Fruit fly (Drosophila melanogaster) whole organism, wandering third instar larva: ENCODE results near the gene CG17996.

Experiments used
- Abd-B ChIP-seq: fragments of >200 bp; optimal IDR thresholded peaks from 2 replicates; lab custom pipeline; 2017; ENCODE audit warnings: missing biosample characterization, missing genetic modification characterization
- OdsH ChIP-seq: fragments of 200-800 bp; sonication (Bioruptor generic); optimal IDR thresholded peaks from 2 replicates; lab custom pipeline; 2016; ENCODE audit warnings: missing biosample characterization, mild to moderate bottlenecking, missing genetic modification characterization
- pan ChIP-seq: fragments of >200 bp; optimal IDR thresholded peaks from 2 replicates; lab custom pipeline; 2017
- sv ChIP-seq: fragments of 200-800 bp; sonication (Bioruptor generic); optimal IDR thresholded peaks from 3 replicates; lab custom pipeline; 2016; ENCODE audit warnings: missing biosample characterization, missing genetic modification characterization
- tai ChIP-seq: sonication (Bioruptor generic); optimal IDR thresholded peaks from 2 replicates; lab custom pipeline; 2016; ENCODE audit warnings: missing biosample characterization, missing genetic modification characterization

DNA sequence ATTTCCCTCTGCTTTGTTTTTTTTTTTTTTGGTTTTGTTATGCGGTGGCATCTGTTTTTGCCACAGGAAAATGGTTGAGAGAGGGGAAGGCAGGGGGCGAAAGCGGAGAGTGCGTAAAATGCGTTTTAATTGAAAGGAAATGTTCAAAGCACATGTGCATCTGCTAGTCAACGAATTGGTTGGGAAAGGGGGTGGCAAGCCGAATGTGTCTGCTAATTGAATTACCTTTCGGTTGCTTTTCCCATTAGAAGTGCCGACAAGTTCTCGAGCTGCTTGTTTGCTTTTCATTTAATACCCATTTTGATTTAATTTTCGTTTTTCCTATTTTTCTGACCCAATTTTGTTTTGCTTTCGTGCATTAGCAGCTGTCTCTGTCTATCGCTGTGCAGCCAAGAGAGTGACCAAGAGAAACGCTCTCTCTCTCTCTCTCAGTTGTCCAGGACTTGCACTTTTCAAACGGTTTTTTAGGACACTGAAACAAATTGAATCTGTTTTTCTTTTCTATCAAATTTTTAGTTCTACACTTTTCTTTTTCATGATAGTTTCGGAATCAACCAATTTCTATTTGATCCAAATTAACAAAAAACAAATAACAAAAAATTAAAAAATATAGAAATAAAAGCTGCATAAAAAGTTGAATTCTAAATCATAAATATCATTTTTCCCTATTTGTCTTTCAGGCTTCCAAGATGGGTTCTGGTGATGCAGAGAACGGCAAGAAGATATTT is 12.2 kb downstream of the CG17996 start:
- TF ChIP-seq Abd-B (GFP tag; lab: Kevin White, UChicago) = no peak
- no peak for TF ChIP-seq sv (GFP tag; lab: Kevin White, UChicago)
- TF ChIP-seq pan (lab: Kevin White, UChicago) = no peak
- no peak for TF ChIP-seq OdsH (GFP tag; lab: Kevin White, UChicago)
- no peak for TF ChIP-seq tai (GFP tag; lab: Kevin White, UChicago)
